Fruit fly (Drosophila melanogaster) whole organism, embryonic: Measurements from ENCODE around the gene Tps1.

ENCODE experiments used
- Ada2b ChIP-seq: fragments of 200-800 bp; sonication (Bioruptor generic); IDR thresholded peaks from 2 replicates; pipeline ENCODE4 v1.3.6; 2022; ENCODE audit warnings: missing biosample characterization, missing genetic modification characterization
- C15 ChIP-seq: fragments of 200-800 bp; sonication (Bioruptor generic); IDR thresholded peaks from 3 replicates; pipeline ENCODE4 v1.3.6; 2022; ENCODE audit warnings: missing biosample characterization, missing genetic modification characterization
- CG1233 ChIP-seq: fragments of 200-800 bp; sonication (Bioruptor generic); optimal IDR thresholded peaks from 4 replicates; lab custom pipeline; 2018; ENCODE audit warnings: missing biosample characterization, mild to moderate bottlenecking, missing genetic modification characterization
- CG16815 ChIP-seq: fragments of 200-800 bp; sonication (Bioruptor generic); optimal IDR thresholded peaks from 3 replicates; lab custom pipeline; 2017; ENCODE audit warnings: missing biosample characterization, mild to moderate bottlenecking, missing genetic modification characterization
- CG17612 ChIP-seq: fragments of 200-800 bp; sonication (Bioruptor generic); IDR thresholded peaks from 2 replicates; pipeline ENCODE4 v1.3.6; 2022; ENCODE audit warnings: missing biosample characterization, missing genetic modification characterization
- CG17802 ChIP-seq: fragments of 200-800 bp; sonication (Bioruptor generic); optimal IDR thresholded peaks from 2 replicates; lab custom pipeline; 2018; ENCODE audit warnings: missing biosample characterization, mild to moderate bottlenecking, missing genetic modification characterization, moderate library complexity
- CG18599 ChIP-seq: fragments of 200-800 bp; sonication (Bioruptor generic); optimal IDR thresholded peaks from 3 replicates; lab custom pipeline; 2017; ENCODE audit warnings: missing biosample characterization, missing genetic modification characterization, mild to moderate bottlenecking, moderate library complexity, missing genetic modification reagents
- CG2120 ChIP-seq: fragments of 200-800 bp; sonication (Bioruptor generic); optimal IDR thresholded peaks from 3 replicates; lab custom pipeline; 2016; ENCODE audit warnings: missing biosample characterization, missing genetic modification characterization
- CG30431 ChIP-seq: fragments of 200-800 bp; sonication (Bioruptor generic); optimal IDR thresholded peaks from 2 replicates; lab custom pipeline; 2017; ENCODE audit warnings: missing biosample characterization, missing genetic modification characterization
- CG31365 ChIP-seq: fragments of 200-800 bp; sonication (Bioruptor generic); optimal IDR thresholded peaks from 2 replicates; lab custom pipeline; 2018; ENCODE audit warnings: missing biosample characterization, mild to moderate bottlenecking, missing genetic modification characterization
- CG32532 ChIP-seq: fragments of 200-800 bp; sonication (Bioruptor generic); IDR thresholded peaks from 2 replicates; pipeline ENCODE4 v1.3.6; 2022; ENCODE audit warnings: missing biosample characterization, missing genetic modification characterization
- CG3281 ChIP-seq: fragments of 200-800 bp; sonication (Bioruptor generic); optimal IDR thresholded peaks from 3 replicates; lab custom pipeline; 2017; ENCODE audit warnings: missing biosample characterization, mild to moderate bottlenecking, missing genetic modification characterization
- CG4730 ChIP-seq: fragments of 200-800 bp; sonication (Bioruptor generic); IDR thresholded peaks from 2 replicates; pipeline ENCODE4 v1.3.6; 2022; ENCODE audit warnings: missing biosample characterization, missing genetic modification characterization
- CG6654 ChIP-seq: fragments of 200-800 bp; sonication (Bioruptor generic); optimal IDR thresholded peaks from 2 replicates; lab custom pipeline; 2017; ENCODE audit warnings: missing biosample characterization, mild to moderate bottlenecking, missing genetic modification characterization
- CG7372 ChIP-seq: fragments of 200-800 bp; sonication (Bioruptor generic); IDR thresholded peaks from 2 replicates; pipeline ENCODE4 v1.3.6; 2022; ENCODE audit warnings: missing biosample characterization, missing genetic modification characterization
- CG9437 ChIP-seq: fragments of 200-800 bp; sonication (Bioruptor generic); optimal IDR thresholded peaks from 2 replicates; lab custom pipeline; 2018; ENCODE audit warnings: missing biosample characterization, mild to moderate bottlenecking, missing genetic modification characterization
- D19B ChIP-seq: fragments of 200-800 bp; sonication (Bioruptor generic); optimal IDR thresholded peaks from 2 replicates; lab custom pipeline; 2017; ENCODE audit warnings: missing biosample characterization, mild to moderate bottlenecking, missing genetic modification characterization
- Ets65A ChIP-seq: fragments of 200-800 bp; sonication (Bioruptor generic); peaks from one replicate; lab custom pipeline; 2016; ENCODE audit warnings: missing biosample characterization, missing genetic modification characterization
- Hmr ChIP-seq: fragments of 200-800 bp; sonication (Bioruptor generic); optimal IDR thresholded peaks from 3 replicates; lab custom pipeline; 2017; ENCODE audit warnings: mild to moderate bottlenecking, missing biosample characterization, missing genetic modification reagents, missing genetic modification characterization
- Jarid2 ChIP-seq: fragments of 200-800 bp; sonication (Bioruptor generic); optimal IDR thresholded peaks from 3 replicates; lab custom pipeline; 2017; ENCODE audit warnings: mild to moderate bottlenecking, missing biosample characterization, missing genetic modification reagents, missing genetic modification characterization
- NFAT ChIP-seq: fragments of 200-800 bp; sonication (Bioruptor generic); IDR thresholded peaks from 2 replicates; pipeline ENCODE4 v1.3.6; 2022; ENCODE audit warnings: missing biosample characterization, missing genetic modification characterization
- Nf-YA ChIP-seq: fragments of 200-800 bp; sonication (Bioruptor generic); IDR thresholded peaks from 2 replicates; pipeline ENCODE4 v1.3.6; 2022; ENCODE audit warnings: missing biosample characterization, missing genetic modification characterization
- Opbp ChIP-seq: fragments of 200-800 bp; sonication (Bioruptor generic); IDR thresholded peaks from 3 replicates; pipeline ENCODE4 v1.3.6; 2022; ENCODE audit warnings: missing biosample characterization, missing genetic modification characterization; ENCODE audit not compliant: partially characterized antibody
- Ptx1 ChIP-seq: fragments of 200-800 bp; sonication (Bioruptor generic); IDR thresholded peaks from 2 replicates; pipeline ENCODE4 v1.3.6; 2022; ENCODE audit warnings: missing biosample characterization, missing genetic modification characterization
- Scr ChIP-seq: fragments of 200-800 bp; sonication (Bioruptor generic); IDR thresholded peaks from 2 replicates; pipeline ENCODE4 v1.3.6; 2022; ENCODE audit warnings: missing biosample characterization, missing genetic modification characterization; ENCODE audit not compliant: partially characterized antibody
- ab ChIP-seq: fragments of 200-800 bp; sonication (Bioruptor generic); optimal IDR thresholded peaks from 2 replicates; lab custom pipeline; 2016; ENCODE audit warnings: missing biosample characterization, missing genetic modification characterization
- amos ChIP-seq: fragments of 200-800 bp; sonication (Bioruptor generic); IDR thresholded peaks from 2 replicates; pipeline ENCODE4 v1.3.6; 2022; ENCODE audit warnings: missing biosample characterization, missing genetic modification characterization; ENCODE audit not compliant: partially characterized antibody
- bigmax ChIP-seq: fragments of 200-800 bp; sonication (Bioruptor generic); optimal IDR thresholded peaks from 2 replicates; lab custom pipeline; 2018; ENCODE audit warnings: missing biosample characterization, mild to moderate bottlenecking, missing genetic modification characterization
- bsh ChIP-seq, 2 experiments: fragments of 200-800 bp; sonication (Bioruptor generic); optimal IDR thresholded peaks; 2 replicates each; lab custom pipeline; 2017 to 2018; ENCODE audit warnings: mild to moderate bottlenecking in 2 of 2, missing biosample characterization in 2 of 2, missing genetic modification characterization in 2 of 2, moderate library complexity in 1 of 2
- dimm ChIP-seq: fragments of 200-800 bp; sonication (Bioruptor generic); IDR thresholded peaks from 2 replicates; pipeline ENCODE4 v1.3.6; 2022; ENCODE audit warnings: missing biosample characterization, missing genetic modification characterization
- dysf ChIP-seq: fragments of 200-800 bp; sonication (Bioruptor generic); IDR thresholded peaks from 3 replicates; pipeline ENCODE4 v1.3.6; 2022; ENCODE audit warnings: missing biosample characterization, missing genetic modification characterization
- ewg ChIP-seq: fragments of 200-800 bp; sonication (Bioruptor generic); optimal IDR thresholded peaks from 3 replicates; lab custom pipeline; 2017; ENCODE audit warnings: mild to moderate bottlenecking, missing biosample characterization, missing genetic modification reagents, missing genetic modification characterization
- gcm ChIP-seq: fragments of 200-800 bp; sonication (Bioruptor generic); optimal IDR thresholded peaks from 2 replicates; lab custom pipeline; 2019; ENCODE audit warnings: missing biosample characterization, mild to moderate bottlenecking, missing genetic modification characterization, moderate library complexity
- gem ChIP-seq: fragments of 200-800 bp; sonication (Bioruptor generic); optimal IDR thresholded peaks from 2 replicates; lab custom pipeline; 2019; ENCODE audit warnings: missing biosample characterization, mild to moderate bottlenecking, missing genetic modification characterization, moderate library complexity
- gsb ChIP-seq: fragments of 200-800 bp; sonication (Bioruptor generic); IDR thresholded peaks from 2 replicates; pipeline ENCODE4 v1.3.6; 2022; ENCODE audit warnings: missing biosample characterization, missing genetic modification characterization
- gsb-n ChIP-seq: fragments of 200-800 bp; sonication (Bioruptor generic); optimal IDR thresholded peaks from 3 replicates; lab custom pipeline; 2018; ENCODE audit warnings: missing biosample characterization, mild to moderate bottlenecking, missing genetic modification characterization
- hb ChIP-seq: fragments of 200-800 bp; sonication (Bioruptor generic); IDR thresholded peaks from 3 replicates; pipeline ENCODE4 v1.3.6; 2022; ENCODE audit warnings: missing biosample characterization, missing genetic modification characterization; ENCODE audit not compliant: partially characterized antibody
- hbn ChIP-seq: fragments of 200-800 bp; sonication (Bioruptor generic); IDR thresholded peaks from 2 replicates; pipeline ENCODE4 v1.3.6; 2022; ENCODE audit warnings: missing biosample characterization, missing genetic modification characterization; ENCODE audit not compliant: partially characterized antibody
- lab ChIP-seq: fragments of 200-800 bp; sonication (Bioruptor generic); optimal IDR thresholded peaks from 3 replicates; lab custom pipeline; 2017; ENCODE audit warnings: missing biosample characterization, missing genetic modification characterization, mild to moderate bottlenecking, moderate library complexity, missing genetic modification reagents
- lbe ChIP-seq: fragments of 200-800 bp; sonication (Bioruptor generic); optimal IDR thresholded peaks from 2 replicates; lab custom pipeline; 2016; ENCODE audit warnings: missing biosample characterization, mild to moderate bottlenecking, missing genetic modification characterization
- lilli ChIP-seq: fragments of 200-800 bp; sonication (Bioruptor generic); optimal IDR thresholded peaks from 3 replicates; lab custom pipeline; 2016; ENCODE audit warnings: missing biosample characterization, missing genetic modification characterization
- luna ChIP-seq: fragments of 200-800 bp; sonication (Bioruptor generic); optimal IDR thresholded peaks from 2 replicates; lab custom pipeline; 2016; ENCODE audit warnings: missing biosample characterization, missing genetic modification characterization
- nerfin-2 ChIP-seq: fragments of 200-800 bp; sonication (Bioruptor generic); IDR thresholded peaks from 2 replicates; pipeline ENCODE4 v1.3.6; 2022; ENCODE audit warnings: missing biosample characterization, missing genetic modification characterization; ENCODE audit not compliant: partially characterized antibody
- oc ChIP-seq: fragments of 200-800 bp; sonication (Bioruptor generic); optimal IDR thresholded peaks from 2 replicates; lab custom pipeline; 2018; ENCODE audit warnings: missing biosample characterization, mild to moderate bottlenecking, missing genetic modification characterization, moderate library complexity
- row ChIP-seq: fragments of 200-800 bp; sonication (Bioruptor generic); IDR thresholded peaks from 3 replicates; pipeline ENCODE4 v1.3.6; 2022; ENCODE audit warnings: missing biosample characterization, missing genetic modification characterization
- sens ChIP-seq: fragments of 200-800 bp; sonication (Bioruptor generic); peaks from one replicate; lab custom pipeline; 2016; ENCODE audit warnings: missing biosample characterization, missing genetic modification characterization
- slbo ChIP-seq: fragments of 200-800 bp; sonication (Bioruptor generic); IDR thresholded peaks from 2 replicates; pipeline ENCODE4 v1.3.6; 2022; ENCODE audit warnings: missing biosample characterization, missing genetic modification characterization
- tna ChIP-seq: fragments of 200-800 bp; sonication (Bioruptor generic); IDR thresholded peaks from 2 replicates; pipeline ENCODE4 v1.3.6; 2022; ENCODE audit warnings: missing biosample characterization, missing genetic modification characterization; ENCODE audit not compliant: partially characterized antibody

Tps1 gene

DNA sequence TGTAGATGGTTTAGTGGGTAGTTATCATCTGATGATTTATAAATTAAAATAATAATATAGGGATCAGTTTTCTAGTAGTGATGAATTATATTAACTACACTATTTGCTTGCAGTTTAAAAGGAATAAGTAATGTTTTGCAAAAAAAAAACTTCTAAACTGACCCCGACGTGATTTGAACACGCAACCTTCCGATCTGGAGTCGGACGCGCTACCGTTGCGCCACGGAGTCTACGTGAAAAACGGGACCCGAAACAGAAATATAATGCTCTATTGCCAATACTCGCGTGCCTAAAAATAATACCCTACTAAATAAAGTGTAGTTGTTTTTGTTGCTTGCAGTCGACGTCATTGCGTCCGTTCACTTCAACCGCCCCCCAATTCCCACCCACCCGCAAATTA is 30.7 kb downstream of the Tps1 start (continued):
- TF ChIP-seq nerfin-2 (GFP tag; lab: Robert Waterston, UW): peak; percentile 46; the same call in 1 of the 2 replicates
- TF ChIP-seq CG17802 (tag; lab: Kevin White, UChicago): no peak
- TF ChIP-seq hbn (GFP tag; lab: Robert Waterston, UW): no peak
- TF ChIP-seq bsh (GFP tag; optimal IDR thresholded peaks at IDR 0.05; lab: Kevin White, UChicago): no peak
- TF ChIP-seq tna (GFP tag; lab: Robert Waterston, UW): peak; percentile 21; the same call in 1 of the 2 replicates
- TF ChIP-seq Scr (GFP tag; lab: Robert Waterston, UW): peak; percentile 52
- TF ChIP-seq amos: peak; percentile 67; the same call in 1 of the 2 replicates
- TF ChIP-seq hb (GFP tag; lab: Robert Waterston, UW): peak; percentile 50; the same call in 1 of the 3 replicates

DNA sequence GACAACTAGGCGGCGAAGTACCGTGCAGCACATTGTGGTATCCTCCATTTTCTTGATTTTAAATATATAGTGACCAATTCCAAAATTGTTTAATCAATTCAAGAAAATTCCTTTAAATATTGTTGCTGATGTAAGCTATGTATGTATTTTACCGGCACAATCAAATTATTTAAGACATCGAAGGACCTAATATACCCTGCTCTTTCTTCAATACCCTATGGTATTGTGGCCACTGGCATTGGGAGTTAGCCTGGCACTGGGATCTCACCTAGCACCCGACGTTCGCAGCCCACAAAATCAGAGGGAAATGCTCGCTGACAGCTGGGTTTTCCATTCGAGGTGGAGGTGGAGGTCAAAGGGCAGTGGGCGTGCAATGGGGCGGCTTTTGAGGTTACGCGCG is 34.0 kb downstream of the Tps1 start:
- peak; percentile 18; the same call in 1 of the 2 replicates for TF ChIP-seq CG32532 (GFP tag; lab: Robert Waterston, UW)
- TF ChIP-seq lbe (GFP tag; lab: Kevin White, UChicago): no peak
- no peak for TF ChIP-seq CG7372 (GFP tag; lab: Robert Waterston, UW)
- peak; percentile 19; the same call in 1 of the 2 replicates for TF ChIP-seq Ada2b
- peak; percentile 41 for TF ChIP-seq lab (GFP tag; lab: Kevin White, UChicago)
- no peak for TF ChIP-seq ab (GFP tag; lab: Kevin White, UChicago)
- TF ChIP-seq oc (tag; lab: Kevin White, UChicago): no peak
- TF ChIP-seq Nf-YA (GFP tag; lab: Robert Waterston, UW): no peak
- TF ChIP-seq C15 (GFP tag; lab: Robert Waterston, UW): no peak
- TF ChIP-seq gem (tag; lab: Kevin White, UChicago): peak; percentile 10
- TF ChIP-seq Hmr (GFP tag; lab: Kevin White, UChicago): peak; percentile 31
- TF ChIP-seq sens: peak; percentile 3
- TF ChIP-seq gcm: no peak
- TF ChIP-seq CG4730 (GFP tag; lab: Robert Waterston, UW): no peak
- peak; percentile 5 for TF ChIP-seq lilli (GFP tag; lab: Kevin White, UChicago)
- no peak for TF ChIP-seq slbo (GFP tag; lab: Robert Waterston, UW)
- TF ChIP-seq Ptx1 (GFP tag; lab: Robert Waterston, UW): peak; percentile 33; the same call in 1 of the 2 replicates
- peak; percentile 34 for TF ChIP-seq CG2120 (GFP tag; lab: Kevin White, UChicago)
- TF ChIP-seq CG3281 (GFP tag; lab: Kevin White, UChicago): no peak
- no peak for TF ChIP-seq CG30431
- TF ChIP-seq luna: no peak
- TF ChIP-seq ewg (GFP tag; lab: Kevin White, UChicago): no peak
- 0 out of 2 replicates have a peak, but pooled peaks have one; percentile 24 for TF ChIP-seq gsb
- TF ChIP-seq CG1233 (GFP tag; lab: Kevin White, UChicago): no peak
- TF ChIP-seq Ets65A: peak; percentile 63
- TF ChIP-seq NFAT: no peak
- TF ChIP-seq CG17612 (GFP tag; lab: Robert Waterston, UW): 0 out of 2 replicates have a peak, but pooled peaks have one; percentile 35
- TF ChIP-seq bigmax: no peak
- no peak for TF ChIP-seq gsb-n (tag; lab: Kevin White, UChicago)
- TF ChIP-seq Opbp: no peak
- TF ChIP-seq CG6654 (GFP tag; lab: Kevin White, UChicago): no peak
- TF ChIP-seq CG31365: no peak
- TF ChIP-seq row (GFP tag; lab: Robert Waterston, UW): peak; percentile 50; the same call in 2 of the 3 replicates
- no peak for TF ChIP-seq Jarid2 (GFP tag; lab: Kevin White, UChicago)
- TF ChIP-seq dimm (GFP tag; lab: Robert Waterston, UW): peak; percentile 23; the same call in 1 of the 2 replicates
- no peak for TF ChIP-seq CG9437 (GFP tag; lab: Kevin White, UChicago)
- no peak for TF ChIP-seq CG16815 (GFP tag; lab: Kevin White, UChicago)
- TF ChIP-seq dysf: 0 out of 3 replicates have a peak, but pooled peaks have one; percentile 16
- peak; percentile 66 for TF ChIP-seq D19B (GFP tag; lab: Kevin White, UChicago)
- no peak for TF ChIP-seq amos
- TF ChIP-seq CG18599 (GFP tag; lab: Kevin White, UChicago): peak; percentile 49
